Worm (Caenorhabditis elegans) whole organism, L4 larva: ENCODE measurements around the gene gpd-2.

Experiments
- F26F4.8 ChIP-seq: fragments of 200-800 bp; sonication (Bioruptor generic); conservative IDR thresholded peaks from 2 replicates; pipeline ENCODE4 v1.3.6; 2022; ENCODE audit warnings: missing genetic modification characterization, missing compliant biosample characterization
- F49E8.2 ChIP-seq: sonication (generic microtip); optimal IDR thresholded peaks from 2 replicates; lab custom pipeline; 2016; ENCODE audit warnings: missing compliant biosample characterization, mild to moderate bottlenecking, missing genetic modification characterization, borderline replicate concordance
- T26A8.4 ChIP-seq: fragments of 200-800 bp; sonication (Bioruptor generic); IDR thresholded peaks from 2 replicates; pipeline ENCODE4 v1.3.6; 2022; ENCODE audit warnings: missing genetic modification characterization, missing compliant biosample characterization
- Y48G9A.11 ChIP-seq: fragments of 200-800 bp; sonication (Bioruptor generic); IDR thresholded peaks from 2 replicates; pipeline ENCODE4 v1.3.6; 2022; ENCODE audit warnings: missing genetic modification reagents, missing genetic modification characterization, missing compliant biosample characterization
- Y75B8A.6 ChIP-seq: fragments of 200-800 bp; sonication (Bioruptor generic); IDR thresholded peaks from 2 replicates; pipeline ENCODE4 v1.3.6; 2022; ENCODE audit warnings: missing genetic modification reagents, missing genetic modification characterization, missing compliant biosample characterization
- aha-1 ChIP-seq: fragments of 150-350 bp; peaks from one replicate; lab custom pipeline; 2014; ENCODE audit warnings: missing biosample characterization, missing genetic modification characterization
- arid-1 ChIP-seq: fragments of 200-800 bp; sonication (Bioruptor generic); conservative IDR thresholded peaks from 2 replicates; pipeline ENCODE4 v1.3.6; 2022; ENCODE audit warnings: missing genetic modification reagents, missing genetic modification characterization, missing compliant biosample characterization
- ceh-20 ChIP-seq: fragments of 200-800 bp; sonication (Bioruptor generic); IDR thresholded peaks from 2 replicates; pipeline ENCODE4 v1.3.6; 2022; ENCODE audit warnings: missing genetic modification reagents, missing genetic modification characterization, missing compliant biosample characterization
- ceh-44 ChIP-seq: fragments of 200-800 bp; sonication (Bioruptor generic); IDR thresholded peaks from 2 replicates; pipeline ENCODE4 v1.3.6; 2022; ENCODE audit warnings: missing genetic modification reagents, missing genetic modification characterization, missing compliant biosample characterization
- ceh-82 ChIP-seq: sonication (generic microtip); optimal IDR thresholded peaks from 2 replicates; lab custom pipeline; 2017; ENCODE audit warnings: missing biosample characterization, missing genetic modification characterization
- daf-16 ChIP-seq, 3 experiments: sonication (generic microtip); optimal IDR thresholded peaks; 2 replicates each; lab custom pipeline; 2016 to 2017; ENCODE audit warnings: missing genetic modification characterization in 3 of 3, missing genetic modification reagents in 3 of 3, mild to moderate bottlenecking in 2 of 3, missing compliant biosample characterization in 2 of 3, missing biosample characterization in 1 of 3, moderate library complexity in 1 of 3
- dmd-8 ChIP-seq: fragments of 200-800 bp; sonication (Bioruptor generic); IDR thresholded peaks from 2 replicates; pipeline ENCODE4 v1.3.6; 2022; ENCODE audit warnings: missing genetic modification characterization, missing compliant biosample characterization
- dpl-1 ChIP-seq: fragments of 150-350 bp; optimal IDR thresholded peaks from 2 replicates; lab custom pipeline; 2014; ENCODE audit warnings: missing biosample characterization, missing genetic modification reagents, missing genetic modification characterization
- dve-1 ChIP-seq: sonication (generic microtip); optimal IDR thresholded peaks from 2 replicates; lab custom pipeline; 2017; ENCODE audit warnings: antibody characterized with exemption, mild to moderate bottlenecking, missing genetic modification characterization, missing compliant biosample characterization; ENCODE audit not compliant: insufficient read depth
- egl-43 ChIP-seq: fragments of 200-800 bp; sonication (Bioruptor generic); IDR thresholded peaks from 2 replicates; pipeline ENCODE4 v1.3.6; 2022; ENCODE audit warnings: missing genetic modification reagents, missing genetic modification characterization, missing compliant biosample characterization
- hlh-11 ChIP-seq: fragments of 200-800 bp; sonication (Bioruptor generic); optimal IDR thresholded peaks from 2 replicates; lab custom pipeline; 2018; ENCODE audit warnings: mild to moderate bottlenecking, missing genetic modification characterization, missing compliant biosample characterization
- lin-1 ChIP-seq: fragments of 200-800 bp; sonication (Bioruptor generic); IDR thresholded peaks from 2 replicates; pipeline ENCODE4 v1.3.6; 2022; ENCODE audit warnings: missing genetic modification reagents, missing genetic modification characterization, missing compliant biosample characterization
- lin-39 ChIP-seq: fragments of 150-350 bp; optimal IDR thresholded peaks from 2 replicates; lab custom pipeline; 2014; ENCODE audit warnings: missing biosample characterization, missing genetic modification reagents, missing genetic modification characterization
- lir-3 ChIP-seq: sonication (generic microtip); optimal IDR thresholded peaks from 2 replicates; lab custom pipeline; 2016; ENCODE audit warnings: mild to moderate bottlenecking, missing genetic modification characterization, missing compliant biosample characterization
- madf-9 ChIP-seq: fragments of 200-800 bp; sonication (Bioruptor generic); conservative IDR thresholded peaks from 2 replicates; pipeline ENCODE4 v1.3.6; 2022; ENCODE audit warnings: missing genetic modification reagents, missing genetic modification characterization, missing compliant biosample characterization
- mdt-29 ChIP-seq: fragments of 200-800 bp; sonication (Bioruptor generic); IDR thresholded peaks from 2 replicates; pipeline ENCODE4 v1.3.6; 2022; ENCODE audit warnings: missing genetic modification reagents, missing genetic modification characterization, missing compliant biosample characterization
- mep-1 ChIP-seq: fragments of 150-350 bp; sonication (generic microtip); optimal IDR thresholded peaks from 3 replicates; lab custom pipeline; 2014; ENCODE audit warnings: missing biosample characterization, missing genetic modification characterization
- mes-2 ChIP-seq: sonication (generic microtip); optimal IDR thresholded peaks from 2 replicates; lab custom pipeline; 2016; ENCODE audit warnings: missing genotype, mild to moderate bottlenecking, missing genetic modification characterization, missing compliant biosample characterization; ENCODE audit not compliant: poor library complexity, severe bottlenecking
- mxl-2 ChIP-seq: fragments of 200-800 bp; sonication (Bioruptor generic); conservative IDR thresholded peaks from 2 replicates; pipeline ENCODE4 v1.3.6; 2022; ENCODE audit warnings: missing genetic modification reagents, missing genetic modification characterization, missing compliant biosample characterization
- nhr-111 ChIP-seq: fragments of 200-800 bp; sonication (Bioruptor generic); optimal IDR thresholded peaks from 2 replicates; lab custom pipeline; 2018; ENCODE audit warnings: mild to moderate bottlenecking, missing genetic modification characterization, missing compliant biosample characterization
- nhr-25 ChIP-seq: sonication (generic microtip); optimal IDR thresholded peaks from 2 replicates; lab custom pipeline; 2017; ENCODE audit warnings: missing genetic modification characterization, mild to moderate bottlenecking, missing compliant biosample characterization, antibody characterized with exemption, moderate library complexity, borderline replicate concordance; ENCODE audit not compliant: insufficient read depth
- nhr-41 ChIP-seq: fragments of 200-800 bp; sonication (Bioruptor generic); IDR thresholded peaks from 2 replicates; pipeline ENCODE4 v1.3.6; 2022; ENCODE audit warnings: missing genetic modification reagents, missing genetic modification characterization, missing compliant biosample characterization
- nhr-48 ChIP-seq: sonication (generic microtip); optimal IDR thresholded peaks from 2 replicates; lab custom pipeline; 2016; ENCODE audit warnings: mild to moderate bottlenecking, missing genetic modification characterization, missing compliant biosample characterization
- nhr-6 ChIP-seq: fragments of 150-350 bp; optimal IDR thresholded peaks from 2 replicates; lab custom pipeline; 2014; ENCODE audit warnings: missing biosample characterization, missing genetic modification characterization
- rbr-2 ChIP-seq: sonication (generic microtip); optimal IDR thresholded peaks from 2 replicates; lab custom pipeline; 2016; ENCODE audit warnings: missing genotype, missing genetic modification characterization, missing compliant biosample characterization
- set-16 ChIP-seq: fragments of 200-800 bp; sonication (Bioruptor generic); IDR thresholded peaks from 2 replicates; pipeline ENCODE4 v1.3.6; 2022; ENCODE audit warnings: missing genetic modification reagents, missing genetic modification characterization, missing compliant biosample characterization
- tra-1 ChIP-seq: fragments of 200-800 bp; sonication (Bioruptor generic); IDR thresholded peaks from 2 replicates; pipeline ENCODE4 v1.3.6; 2022; ENCODE audit warnings: missing genetic modification reagents, missing genetic modification characterization, missing compliant biosample characterization
- unc-39 ChIP-seq: sonication (generic microtip); optimal IDR thresholded peaks from 2 replicates; lab custom pipeline; 2017; ENCODE audit warnings: missing biosample characterization, missing genetic modification characterization
- unc-62 ChIP-seq, 3 experiments: fragments of 150-350 bp in 1 of 3; sonication (generic microtip); optimal IDR thresholded peaks in 2 of 3; peaks in 1 of 3; 1 replicate in 1 of 3; 2 replicates in 2 of 3; lab custom pipeline; 2014 to 2017; ENCODE audit warnings: missing biosample characterization in 3 of 3, missing genetic modification characterization in 3 of 3, missing genetic modification reagents in 3 of 3, missing genotype in 1 of 3
- zfp-3 ChIP-seq: fragments of 200-800 bp; sonication (Bioruptor generic); conservative IDR thresholded peaks from 2 replicates; pipeline ENCODE4 v1.3.6; 2022; ENCODE audit warnings: missing genetic modification reagents, missing genetic modification characterization, missing compliant biosample characterization
- ztf-11 ChIP-seq: fragments of 150-350 bp; optimal IDR thresholded peaks from 2 replicates; lab custom pipeline; 2014; ENCODE audit warnings: missing biosample characterization, missing genetic modification characterization

The gpd-2 gene

ce11 chrX:3115134-3116032 is 894 bp upstream of the gpd-2 start (continued):
- TF ChIP-seq mxl-2 (GFP tag; lab: Robert Waterston, UW): no peak
- TF ChIP-seq hlh-11 (tag; lab: Kevin White, UChicago): peak; percentile 63
- TF ChIP-seq arid-1 (GFP tag; lab: Robert Waterston, UW): no peak
- no peak for TF ChIP-seq unc-39
- peak; percentile 89 for TF ChIP-seq aha-1 (tag; lab: Kevin White, UChicago)
- TF ChIP-seq ztf-11 (tag; lab: Kevin White, UChicago): no peak
- no peak for TF ChIP-seq madf-9 (GFP tag; lab: Robert Waterston, UW)
- peak in 1 of 2 experiments; percentile 49 for TF ChIP-seq daf-16 (GFP tag; optimal IDR thresholded peaks at IDR 0.05; lab: Kevin White, UChicago)
- peak; percentile 88 for TF ChIP-seq daf-16 (tag; optimal IDR thresholded peaks at IDR 0.05; lab: Kevin White, UChicago)
- TF ChIP-seq F49E8.2 (tag; lab: Kevin White, UChicago): no peak
- peak; percentile 24 for TF ChIP-seq mes-2
- TF ChIP-seq ceh-44 (GFP tag; lab: Robert Waterston, UW): no peak
- TF ChIP-seq Y75B8A.6 (GFP tag; lab: Robert Waterston, UW): no peak; the same call in 1 of the 2 replicates
- no peak for TF ChIP-seq rbr-2 (tag; lab: Kevin White, UChicago)
- TF ChIP-seq dve-1: peak; percentile 85
- no peak for TF ChIP-seq F26F4.8 (GFP tag; lab: Robert Waterston, UW)
- TF ChIP-seq nhr-48 (tag; lab: Kevin White, UChicago): peak; percentile 13
- TF ChIP-seq lir-3 (tag; lab: Kevin White, UChicago): no peak
- TF ChIP-seq Y48G9A.11: no peak
- TF ChIP-seq nhr-6: no peak
- no peak for TF ChIP-seq nhr-111
- TF ChIP-seq mep-1 (tag; lab: Kevin White, UChicago): no peak
- no peak for TF ChIP-seq ceh-82 (tag; lab: Kevin White, UChicago)
- TF ChIP-seq lin-39: no peak
- 0 out of 2 replicates have a peak, but pooled peaks have one; percentile 56 for TF ChIP-seq lin-1 (GFP tag; lab: Robert Waterston, UW)
- peak in 1 of 2 experiments; percentile 93 for TF ChIP-seq unc-62 (GFP tag; optimal IDR thresholded peaks at IDR 0.05 in 1 of 2; lab: Kevin White, UChicago)
- no peak for TF ChIP-seq unc-62 (tag; optimal IDR thresholded peaks at IDR 0.05; lab: Kevin White, UChicago)
- TF ChIP-seq nhr-41 (GFP tag; lab: Robert Waterston, UW): no peak
- no peak; the same call in 1 of the 2 replicates for TF ChIP-seq tra-1 (GFP tag; lab: Robert Waterston, UW)
- peak; percentile 21; the same call in 1 of the 2 replicates for TF ChIP-seq mdt-29
- TF ChIP-seq dpl-1 (GFP tag; lab: Kevin White, UChicago): no peak
- TF ChIP-seq nhr-25: peak; percentile 54
- TF ChIP-seq, all 104 proteins: peak for 25

ce11 chrX:3113693-3114092 is 796 bp downstream of the gpd-2 start:
- TF ChIP-seq mdt-29 (peak; percentile 21; the same call in 1 of the 2 replicates), aha-1 (tag; lab: Kevin White, UChicago) (peak; percentile 62), set-16 (GFP tag; lab: Robert Waterston, UW) (peak; percentile 60), egl-43 (GFP tag; lab: Robert Waterston, UW) (0 out of 2 replicates have a peak, but pooled peaks have one; percentile 34), dmd-8 (GFP tag; lab: Robert Waterston, UW) (0 out of 2 replicates have a peak, but pooled peaks have one; percentile 34), ceh-20 (peak; percentile 14; the same call in 1 of the 2 replicates), T26A8.4 (GFP tag; lab: Robert Waterston, UW) (peak; percentile 5; the same call in 1 of the 2 replicates), tra-1 (GFP tag; lab: Robert Waterston, UW) (peak; percentile 38; the same call in 1 of the 2 replicates), zfp-3 (GFP tag; lab: Robert Waterston, UW) (peak; percentile 28)
- TF ChIP-seq, all 104 proteins: peak for 9; not testable (repeated sequence) for 95
